ENCODE assay signal across 7 worm cellular contexts in the genomic region with DNA sequence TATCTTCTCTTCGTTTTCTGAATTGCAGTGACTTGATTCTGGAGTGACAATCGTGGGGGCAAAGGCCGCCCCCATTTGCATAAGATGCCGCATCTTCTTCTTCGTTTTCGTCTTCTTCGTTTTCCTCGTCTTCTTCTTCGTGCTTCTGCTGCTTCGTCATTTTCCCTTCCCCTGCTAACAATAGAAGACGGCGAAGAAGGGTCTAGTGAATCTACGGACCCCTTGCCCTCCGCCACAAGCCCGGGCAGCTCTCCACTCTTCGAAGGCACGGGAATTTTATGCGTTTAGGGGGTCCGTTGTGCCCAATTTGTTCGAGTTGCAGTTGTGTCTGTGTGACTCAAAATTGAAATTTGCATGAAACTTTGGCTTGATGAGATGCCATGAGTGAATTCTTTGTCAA.
TF ChIP-seq lines count a peak whose summit lies in the region.

No protein-coding gene starts in this region.

TF ChIP-seq in whole organism, L1 larva, 84 proteins besides CTCF, POLR2A, EP300 and RAD21:
- no peak for TF ChIP-seq efl-1 (optimal IDR thresholded peaks at IDR 0.05; lab: Kevin White, UChicago)
- TF ChIP-seq efl-1 (GFP tag; optimal IDR thresholded peaks at IDR 0.05 in 1 of 2; lab: Kevin White, UChicago) = peak in 1 of 2 experiments; percentile 0
- TF ChIP-seq ceh-63 (GFP tag; optimal IDR thresholded peaks at IDR 0.05; lab: Kevin White, UChicago) = peak; percentile 2
- TF ChIP-seq ceh-82 (tag; optimal IDR thresholded peaks at IDR 0.05; lab: Kevin White, UChicago) = peak in 1 of 3 experiments; percentile 5
- TF ChIP-seq lin-14 (GFP tag; optimal IDR thresholded peaks at IDR 0.05; lab: Kevin White, UChicago) = peak; percentile 10
- no peak for TF ChIP-seq unc-62 (GFP tag; optimal IDR thresholded peaks at IDR 0.05; lab: Kevin White, UChicago)

TF ChIP-seq in whole organism, L4 larva, 104 proteins besides CTCF, POLR2A, EP300 and RAD21:
- TF ChIP-seq ctbp-1 (GFP tag; IDR thresholded peaks at IDR 0.05; lab: Robert Waterston, UW) (0 out of 2 replicates have a peak, but pooled peaks have one; percentile 42), dmd-6 (GFP tag; IDR thresholded peaks at IDR 0.05; lab: Robert Waterston, UW) (no peak), unc-62 (GFP tag; optimal IDR thresholded peaks at IDR 0.05 in 1 of 2; lab: Kevin White, UChicago) (peak in 1 of 2 experiments; percentile 22), unc-62 (tag; optimal IDR thresholded peaks at IDR 0.05; lab: Kevin White, UChicago) (no peak), set-16 (GFP tag; IDR thresholded peaks at IDR 0.05; lab: Robert Waterston, UW) (peak; percentile 49)

TF ChIP-seq in whole organism, early embryonic, 17 proteins besides CTCF, POLR2A, EP300 and RAD21:
- 0 out of 2 replicates have a peak, but pooled peaks have one; percentile 27 for TF ChIP-seq pes-1 (GFP tag; IDR thresholded peaks at IDR 0.05; lab: Robert Waterston, UW)
- TF ChIP-seq sea-1 (GFP tag; conservative IDR thresholded peaks at IDR 0.05; lab: Robert Waterston, UW) = no peak

TF ChIP-seq in whole organism, late embryonic, 69 proteins besides CTCF, POLR2A, EP300 and RAD21:
- TF ChIP-seq fkh-6 (tag; optimal IDR thresholded peaks at IDR 0.05; lab: Kevin White, UChicago) = no peak
- TF ChIP-seq hlh-13 (GFP tag; optimal IDR thresholded peaks at IDR 0.05; lab: Kevin White, UChicago) = no peak
- peak; percentile 16 for TF ChIP-seq unc-42 (tag; optimal IDR thresholded peaks at IDR 0.05; lab: Kevin White, UChicago)
- TF ChIP-seq dve-1 (tag; optimal IDR thresholded peaks at IDR 0.05; lab: Kevin White, UChicago) = no peak
- peak; percentile 61 for TF ChIP-seq pros-1 (tag; optimal IDR thresholded peaks at IDR 0.05; lab: Kevin White, UChicago)
- TF ChIP-seq C38D4.7 (GFP tag; optimal IDR thresholded peaks at IDR 0.05; lab: Kevin White, UChicago) = peak; percentile 33

TF ChIP-seq in whole organism, midembryonic, 9 proteins besides CTCF, POLR2A, EP300 and RAD21:
- TF ChIP-seq flt-1 (GFP tag; IDR thresholded peaks at IDR 0.05; lab: Robert Waterston, UW) (peak; percentile 53; the same call in 1 of the 2 replicates), ref-1 (GFP tag; conservative IDR thresholded peaks at IDR 0.05; lab: Robert Waterston, UW) (no peak)

TF ChIP-seq in whole organism, mixed stage, embryonic, 35 proteins besides CTCF, POLR2A, EP300 and RAD21:
- TF ChIP-seq tbx-8 (GFP tag; optimal IDR thresholded peaks at IDR 0.05; lab: Kevin White, UChicago) (no peak), ces-1 (GFP tag; optimal IDR thresholded peaks at IDR 0.05; lab: Kevin White, UChicago) (peak; percentile 68)

TF ChIP-seq in whole organism, young adult, 124 proteins besides CTCF, POLR2A, EP300 and RAD21:
- no peak for TF ChIP-seq tbp1 (GFP tag; optimal IDR thresholded peaks at IDR 0.05; lab: Kevin White, UChicago)
- TF ChIP-seq Y67H2A.10 (GFP tag; conservative IDR thresholded peaks at IDR 0.05; lab: Robert Waterston, UW) = no peak
- TF ChIP-seq pbrm-1 (GFP tag; IDR thresholded peaks at IDR 0.05; lab: Robert Waterston, UW) = 0 out of 2 replicates have a peak, but pooled peaks have one; percentile 11
- TF ChIP-seq zfh-2 (GFP tag; conservative IDR thresholded peaks at IDR 0.05; lab: Robert Waterston, UW) = 0 out of 2 replicates have a peak, but pooled peaks have one; percentile 9
- no peak for TF ChIP-seq attf-5 (GFP tag; optimal IDR thresholded peaks at IDR 0.05; lab: Kevin White, UChicago)
- 0 out of 2 replicates have a peak, but pooled peaks have one; percentile 38 for TF ChIP-seq nfyb-1 (GFP tag; IDR thresholded peaks at IDR 0.05; lab: Robert Waterston, UW)
- 0 out of 2 replicates have a peak, but pooled peaks have one; percentile 18 for TF ChIP-seq ztf-28 (GFP tag; IDR thresholded peaks at IDR 0.05; lab: Robert Waterston, UW)
TF ChIP-seq in whole organism, young adult: peak in this region for 4.
